Worm (Caenorhabditis elegans) whole organism, L2 larva: ENCODE results near the gene Y54G2A.45.

Experiments
- lin-11 ChIP-seq: fragments of 150-350 bp; sonication (generic microtip); optimal IDR thresholded peaks from 2 replicates; lab custom pipeline; 2014; ENCODE audit warnings: missing biosample characterization, missing genetic modification characterization, inconsistent platforms, mixed read lengths
- lin-39 ChIP-seq: fragments of 150-350 bp; optimal IDR thresholded peaks from 2 replicates; lab custom pipeline; 2014; ENCODE audit warnings: missing biosample characterization, missing genetic modification reagents, missing genetic modification characterization
- lsy-2 ChIP-seq, 2 experiments: fragments of 150-350 bp in 1 of 2; sonication (generic microtip) in 1 of 2; optimal IDR thresholded peaks; 2 replicates each; lab custom pipeline; 2014 to 2017; ENCODE audit warnings: missing biosample characterization in 2 of 2, missing genetic modification characterization in 2 of 2
- nhr-12 ChIP-seq: fragments of 150-350 bp; optimal IDR thresholded peaks from 2 replicates; lab custom pipeline; 2014; ENCODE audit warnings: missing biosample characterization, missing genetic modification characterization
- sem-4 ChIP-seq: fragments of 150-350 bp; optimal IDR thresholded peaks from 2 replicates; lab custom pipeline; 2014; ENCODE audit warnings: missing biosample characterization, missing genetic modification reagents, missing genetic modification characterization
- zag-1 ChIP-seq: fragments of 150-350 bp; optimal IDR thresholded peaks from 2 replicates; lab custom pipeline; 2014; ENCODE audit warnings: missing biosample characterization, missing genetic modification characterization

DNA sequence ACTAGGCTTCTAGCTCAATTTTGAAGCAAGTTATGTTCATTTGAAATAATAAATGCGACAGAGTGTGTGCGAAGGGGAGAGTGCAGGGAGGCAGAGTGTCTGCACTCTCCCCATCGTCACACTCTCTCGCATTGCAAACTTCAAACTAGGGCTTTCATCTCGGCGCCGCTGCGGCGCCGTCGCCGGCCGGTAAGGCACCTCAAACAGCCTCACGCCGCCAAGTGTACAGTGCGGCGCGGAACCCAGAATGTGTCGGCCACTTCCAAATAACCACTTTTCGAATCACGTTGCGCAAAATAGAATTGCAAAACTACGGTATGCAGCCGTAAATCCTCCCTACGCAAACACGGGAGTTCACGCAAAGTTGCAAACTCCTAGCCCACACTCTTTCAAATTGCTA lies 43.6 kb downstream of the Y54G2A.45 start:
- TF ChIP-seq lsy-2 (tag; optimal IDR thresholded peaks at IDR 0.05; lab: Kevin White, UChicago), result no peak
- TF ChIP-seq zag-1 (tag; lab: Kevin White, UChicago), result no peak
- TF ChIP-seq lin-39, result no peak
- TF ChIP-seq lin-11, result no peak
- TF ChIP-seq nhr-12 (tag; lab: Kevin White, UChicago), result no peak
- no peak for TF ChIP-seq sem-4
